Fruit fly (Drosophila melanogaster) whole organism, embryonic: ENCODE measurements around the gene mRpL15.

Experiments used
- ATbp ChIP-seq: fragments of 200-800 bp; sonication (Bioruptor generic); optimal IDR thresholded peaks from 2 replicates; lab custom pipeline; 2017; ENCODE audit warnings: missing biosample characterization, mild to moderate bottlenecking, missing genetic modification characterization, missing genetic modification reagents
- BEAF-32 ChIP-seq: fragments of 200-800 bp; sonication (Bioruptor generic); optimal IDR thresholded peaks from 3 replicates; lab custom pipeline; 2017; ENCODE audit warnings: missing biosample characterization, missing genetic modification characterization, mild to moderate bottlenecking, moderate library complexity, missing genetic modification reagents
- BtbVII ChIP-seq: fragments of 200-800 bp; sonication (Bioruptor generic); optimal IDR thresholded peaks from 3 replicates; lab custom pipeline; 2017; ENCODE audit warnings: missing biosample characterization, mild to moderate bottlenecking, missing genetic modification characterization
- C15 ChIP-seq: fragments of 200-800 bp; sonication (Bioruptor generic); IDR thresholded peaks from 3 replicates; pipeline ENCODE4 v1.3.6; 2022; ENCODE audit warnings: missing biosample characterization, missing genetic modification characterization
- CG10274 ChIP-seq: fragments of 200-800 bp; sonication (Bioruptor generic); optimal IDR thresholded peaks from 3 replicates; lab custom pipeline; 2017; ENCODE audit warnings: missing biosample characterization, mild to moderate bottlenecking, missing genetic modification characterization
- CG10366 ChIP-seq: fragments of 200-800 bp; sonication (Bioruptor generic); IDR thresholded peaks from 2 replicates; pipeline ENCODE4 v1.3.6; 2022; ENCODE audit warnings: missing biosample characterization, missing genetic modification characterization
- CG10431 ChIP-seq: fragments of 200-800 bp; sonication (Bioruptor generic); optimal IDR thresholded peaks from 3 replicates; lab custom pipeline; 2018; ENCODE audit warnings: missing biosample characterization, mild to moderate bottlenecking, missing genetic modification characterization
- CG10543 ChIP-seq: fragments of 200-800 bp; sonication (Bioruptor generic); optimal IDR thresholded peaks from 3 replicates; lab custom pipeline; 2017; ENCODE audit warnings: missing biosample characterization, mild to moderate bottlenecking, missing genetic modification characterization, moderate library complexity
- CG10654 ChIP-seq: fragments of 200-800 bp; sonication (Bioruptor generic); optimal IDR thresholded peaks from 2 replicates; lab custom pipeline; 2016; ENCODE audit warnings: missing biosample characterization, missing genetic modification characterization
- CG11398 ChIP-seq: fragments of 200-800 bp; sonication (Bioruptor generic); optimal IDR thresholded peaks from 2 replicates; lab custom pipeline; 2016; ENCODE audit warnings: missing biosample characterization, missing genetic modification characterization
- CG12659 ChIP-seq: fragments of 200-800 bp; sonication (Bioruptor generic); optimal IDR thresholded peaks from 3 replicates; lab custom pipeline; 2017; ENCODE audit warnings: mild to moderate bottlenecking, missing biosample characterization, missing genetic modification reagents, missing genetic modification characterization
- CG16815 ChIP-seq: fragments of 200-800 bp; sonication (Bioruptor generic); optimal IDR thresholded peaks from 3 replicates; lab custom pipeline; 2017; ENCODE audit warnings: missing biosample characterization, mild to moderate bottlenecking, missing genetic modification characterization
- CG16863 ChIP-seq: fragments of 200-800 bp; sonication (Bioruptor generic); optimal IDR thresholded peaks from 3 replicates; lab custom pipeline; 2016; ENCODE audit warnings: missing biosample characterization, missing genetic modification characterization
- CG17328 ChIP-seq: fragments of 200-800 bp; sonication (Bioruptor generic); IDR thresholded peaks from 2 replicates; pipeline ENCODE4 v1.3.6; 2022; ENCODE audit warnings: missing biosample characterization, missing genetic modification characterization
- CG17802 ChIP-seq: fragments of 200-800 bp; sonication (Bioruptor generic); optimal IDR thresholded peaks from 2 replicates; lab custom pipeline; 2018; ENCODE audit warnings: missing biosample characterization, mild to moderate bottlenecking, missing genetic modification characterization, moderate library complexity
- CG18011 ChIP-seq: fragments of 200-800 bp; sonication (Bioruptor generic); optimal IDR thresholded peaks from 2 replicates; lab custom pipeline; 2017; ENCODE audit warnings: missing biosample characterization, missing genetic modification characterization, mild to moderate bottlenecking, moderate library complexity, missing genotype
- CG18599 ChIP-seq: fragments of 200-800 bp; sonication (Bioruptor generic); optimal IDR thresholded peaks from 3 replicates; lab custom pipeline; 2017; ENCODE audit warnings: missing biosample characterization, missing genetic modification characterization, mild to moderate bottlenecking, moderate library complexity, missing genetic modification reagents
- CG32767 ChIP-seq: fragments of 200-800 bp; sonication (Bioruptor generic); IDR thresholded peaks from 2 replicates; pipeline ENCODE4 v1.3.6; 2022; ENCODE audit warnings: missing biosample characterization, missing genetic modification characterization
- CG4360 ChIP-seq: fragments of 200-800 bp; sonication (Bioruptor generic); IDR thresholded peaks from 2 replicates; pipeline ENCODE4 v1.3.6; 2022; ENCODE audit warnings: missing biosample characterization, missing genetic modification characterization
- CG43689 ChIP-seq: fragments of 200-800 bp; sonication (Bioruptor generic); IDR thresholded peaks from 2 replicates; pipeline ENCODE4 v1.3.6; 2022; ENCODE audit warnings: missing biosample characterization, missing genetic modification characterization
- CG4730 ChIP-seq: fragments of 200-800 bp; sonication (Bioruptor generic); IDR thresholded peaks from 2 replicates; pipeline ENCODE4 v1.3.6; 2022; ENCODE audit warnings: missing biosample characterization, missing genetic modification characterization
- CG7556 ChIP-seq: fragments of 200-800 bp; sonication (Bioruptor generic); optimal IDR thresholded peaks from 2 replicates; lab custom pipeline; 2017; ENCODE audit warnings: missing biosample characterization, mild to moderate bottlenecking, missing genetic modification characterization
- CG8478 ChIP-seq: fragments of >200 bp; optimal IDR thresholded peaks from 2 replicates; lab custom pipeline; 2018
- CG9817 ChIP-seq: fragments of 200-800 bp; sonication (Bioruptor generic); optimal IDR thresholded peaks from 2 replicates; lab custom pipeline; 2018; ENCODE audit warnings: missing biosample characterization, mild to moderate bottlenecking, missing genetic modification characterization, moderate library complexity
- Chrac-16 ChIP-seq: fragments of 200-800 bp; sonication (Bioruptor generic); optimal IDR thresholded peaks from 3 replicates; lab custom pipeline; 2016; ENCODE audit warnings: missing biosample characterization, missing genetic modification characterization
- E2f1 ChIP-seq: fragments of 200-800 bp; sonication (Bioruptor generic); IDR thresholded peaks from 2 replicates; pipeline ENCODE4 v1.3.6; 2022; ENCODE audit warnings: missing biosample characterization, missing genetic modification characterization
- Kr ChIP-seq: fragments of 200-800 bp; sonication (Bioruptor generic); optimal IDR thresholded peaks from 2 replicates; lab custom pipeline; 2017; ENCODE audit warnings: missing biosample characterization, mild to moderate bottlenecking, missing genetic modification characterization
- Med ChIP-seq: fragments of 200-800 bp; sonication (Bioruptor generic); peaks from one replicate; lab custom pipeline; 2016; ENCODE audit warnings: missing biosample characterization, missing genetic modification characterization, mild to moderate bottlenecking, inconsistent platforms, moderate library complexity
- Meics ChIP-seq: fragments of 200-800 bp; sonication (Bioruptor generic); optimal IDR thresholded peaks from 2 replicates; lab custom pipeline; 2017; ENCODE audit warnings: missing biosample characterization, mild to moderate bottlenecking, missing genetic modification characterization
- Nf-YA ChIP-seq: fragments of 200-800 bp; sonication (Bioruptor generic); IDR thresholded peaks from 2 replicates; pipeline ENCODE4 v1.3.6; 2022; ENCODE audit warnings: missing biosample characterization, missing genetic modification characterization
- Rx ChIP-seq: fragments of 200-800 bp; sonication (Bioruptor generic); IDR thresholded peaks from 2 replicates; pipeline ENCODE4 v1.3.6; 2022; ENCODE audit warnings: missing biosample characterization, missing genetic modification characterization
- Six4 ChIP-seq: fragments of 200-800 bp; sonication (Bioruptor generic); optimal IDR thresholded peaks from 2 replicates; lab custom pipeline; 2016; ENCODE audit warnings: missing biosample characterization, missing genetic modification characterization
- Trl ChIP-seq, 3 experiments: fragments of >200 bp in 2 of 3; fragments of 200-800 bp in 1 of 3; sonication (Bioruptor generic) in 1 of 3; optimal IDR thresholded peaks; 2 replicates in 1 of 3; 3 replicates in 2 of 3; lab custom pipeline; 2016 to 2017; ENCODE audit warnings: missing biosample characterization in 1 of 3, missing genetic modification characterization in 1 of 3
- caup ChIP-seq: fragments of 200-800 bp; sonication (Bioruptor generic); optimal IDR thresholded peaks from 3 replicates; lab custom pipeline; 2017; ENCODE audit warnings: missing biosample characterization, mild to moderate bottlenecking, missing genetic modification characterization, moderate library complexity; ENCODE audit not compliant: severe bottlenecking
- ci ChIP-seq: fragments of 200-800 bp; sonication (Bioruptor generic); IDR thresholded peaks from 3 replicates; pipeline ENCODE4 v1.3.6; 2022; ENCODE audit warnings: missing biosample characterization, missing genetic modification characterization
- corto ChIP-seq: fragments of 200-800 bp; sonication (Bioruptor generic); optimal IDR thresholded peaks from 2 replicates; lab custom pipeline; 2016; ENCODE audit warnings: missing biosample characterization, mild to moderate bottlenecking, missing genetic modification characterization, moderate library complexity
- dpn ChIP-seq, 2 experiments: fragments of 200-800 bp; sonication (Bioruptor generic); optimal IDR thresholded peaks; 3 replicates each; lab custom pipeline; 2016; ENCODE audit warnings: missing biosample characterization in 2 of 2, missing genetic modification characterization in 2 of 2
- emc ChIP-seq: fragments of 200-800 bp; sonication (Bioruptor generic); optimal IDR thresholded peaks from 2 replicates; lab custom pipeline; 2016; ENCODE audit warnings: missing biosample characterization, missing genetic modification characterization
- exex ChIP-seq: fragments of 200-800 bp; sonication (Bioruptor generic); optimal IDR thresholded peaks from 4 replicates; lab custom pipeline; 2018; ENCODE audit warnings: missing biosample characterization, mild to moderate bottlenecking, missing genetic modification characterization, moderate library complexity
- fd96Cb ChIP-seq: fragments of 200-800 bp; sonication (Bioruptor generic); optimal IDR thresholded peaks from 2 replicates; lab custom pipeline; 2018; ENCODE audit warnings: missing biosample characterization, mild to moderate bottlenecking, missing genetic modification characterization, moderate library complexity
- fu2 ChIP-seq: fragments of 200-800 bp; sonication (Bioruptor generic); optimal IDR thresholded peaks from 2 replicates; lab custom pipeline; 2016; ENCODE audit warnings: missing biosample characterization, missing genetic modification characterization
- hbn ChIP-seq: fragments of 200-800 bp; sonication (Bioruptor generic); IDR thresholded peaks from 2 replicates; pipeline ENCODE4 v1.3.6; 2022; ENCODE audit warnings: missing biosample characterization, missing genetic modification characterization; ENCODE audit not compliant: partially characterized antibody
- lbe ChIP-seq: fragments of 200-800 bp; sonication (Bioruptor generic); optimal IDR thresholded peaks from 2 replicates; lab custom pipeline; 2016; ENCODE audit warnings: missing biosample characterization, mild to moderate bottlenecking, missing genetic modification characterization
- pfk ChIP-seq: fragments of 200-800 bp; sonication (Bioruptor generic); optimal IDR thresholded peaks from 2 replicates; lab custom pipeline; 2018; ENCODE audit warnings: missing biosample characterization, mild to moderate bottlenecking, missing genetic modification characterization, moderate library complexity
- run ChIP-seq: fragments of 200-800 bp; sonication (Bioruptor generic); optimal IDR thresholded peaks from 3 replicates; lab custom pipeline; 2018; ENCODE audit warnings: missing biosample characterization, mild to moderate bottlenecking, missing genetic modification characterization
- slbo ChIP-seq: fragments of 200-800 bp; sonication (Bioruptor generic); IDR thresholded peaks from 2 replicates; pipeline ENCODE4 v1.3.6; 2022; ENCODE audit warnings: missing biosample characterization, missing genetic modification characterization
- tap ChIP-seq: fragments of 200-800 bp; optimal IDR thresholded peaks from 3 replicates; lab custom pipeline; 2019; ENCODE audit warnings: missing biosample characterization, mild to moderate bottlenecking, missing genetic modification characterization, moderate library complexity
- tgo ChIP-seq: fragments of 200-800 bp; sonication (Bioruptor generic); IDR thresholded peaks from 3 replicates; pipeline ENCODE4 v1.3.6; 2022; ENCODE audit warnings: missing biosample characterization, missing genetic modification characterization
- ttk ChIP-seq: fragments of 200-800 bp; sonication (Bioruptor generic); IDR thresholded peaks from 2 replicates; pipeline ENCODE4 v2.1.2; 2022; ENCODE audit warnings: missing biosample characterization, missing genetic modification characterization
- wek ChIP-seq: fragments of 200-800 bp; sonication (Bioruptor generic); optimal IDR thresholded peaks from 3 replicates; lab custom pipeline; 2018; ENCODE audit warnings: missing biosample characterization, mild to moderate bottlenecking, missing genetic modification characterization, moderate library complexity

Gene mRpL15

DNA sequence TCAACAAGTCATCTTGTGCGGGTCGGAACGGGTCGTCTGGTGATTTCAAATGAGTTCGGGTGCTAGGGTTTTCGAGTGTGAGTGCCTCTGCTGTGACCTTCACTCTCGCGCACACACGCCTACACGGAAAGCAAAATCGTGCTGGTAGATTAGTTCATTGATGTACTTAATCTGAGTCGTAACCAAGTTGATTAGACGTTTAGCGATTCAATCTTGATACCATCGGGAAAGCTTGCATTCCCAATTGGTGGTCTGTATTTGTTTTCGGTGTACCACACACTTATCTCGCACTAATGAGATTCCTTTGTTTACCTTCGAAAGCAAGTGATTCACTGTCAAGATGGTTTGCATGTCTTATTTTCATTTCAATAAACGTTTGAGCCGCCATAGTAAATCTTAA is 47.0 kb downstream of the mRpL15 start (continued):
- TF ChIP-seq CG11398 (GFP tag; lab: Kevin White, UChicago) (no peak), CG12659 (peak; percentile 22), CG4360 (GFP tag; lab: Robert Waterston, UW) (no peak), C15 (GFP tag; lab: Robert Waterston, UW) (no peak), CG10654 (GFP tag; lab: Kevin White, UChicago) (peak; percentile 24), tap (no peak), CG7556 (GFP tag; lab: Kevin White, UChicago) (peak; percentile 4), CG10366 (peak; percentile 13; the same call in 1 of the 2 replicates), run (no peak), CG18599 (GFP tag; lab: Kevin White, UChicago) (peak; percentile 61), Meics (GFP tag; lab: Kevin White, UChicago) (peak; percentile 46), hbn (GFP tag; lab: Robert Waterston, UW) (no peak), CG32767 (no peak), CG16815 (GFP tag; lab: Kevin White, UChicago) (no peak), Med (GFP tag; lab: Kevin White, UChicago) (peak; percentile 92), CG10543 (GFP tag; lab: Kevin White, UChicago) (no peak), Chrac-16 (GFP tag; lab: Kevin White, UChicago) (no peak), Rx (GFP tag; lab: Robert Waterston, UW) (0 out of 2 replicates have a peak, but pooled peaks have one; percentile 21), emc (GFP tag; lab: Kevin White, UChicago) (no peak), caup (GFP tag; lab: Kevin White, UChicago) (peak; percentile 50), fd96Cb (no peak), CG10431 (GFP tag; lab: Kevin White, UChicago) (no peak), pfk (no peak), lbe (GFP tag; lab: Kevin White, UChicago) (no peak), CG18011 (GFP tag; lab: Kevin White, UChicago) (no peak), BtbVII (GFP tag; lab: Kevin White, UChicago) (peak; percentile 37), CG4730 (GFP tag; lab: Robert Waterston, UW) (peak; percentile 41; the same call in 1 of the 2 replicates), fu2 (GFP tag; lab: Kevin White, UChicago) (no peak), E2f1 (GFP tag; lab: Robert Waterston, UW) (no peak; the same call in 1 of the 2 replicates), BEAF-32 (no peak), CG17802 (no peak), CG43689 (GFP tag; lab: Robert Waterston, UW) (peak; percentile 24; the same call in 1 of the 2 replicates), CG9817 (peak; percentile 8), exex (tag; lab: Kevin White, UChicago) (peak; percentile 86), ttk (GFP tag; lab: Robert Waterston, UW) (0 out of 2 replicates have a peak, but pooled peaks have one; percentile 16), Trl (optimal IDR thresholded peaks at IDR 0.05; lab: Kevin White, UChicago) (no peak), Trl (GFP tag; optimal IDR thresholded peaks at IDR 0.05; lab: Kevin White, UChicago) (peak; percentile 31), tgo (GFP tag; lab: Robert Waterston, UW) (peak; percentile 51; the same call in 1 of the 3 replicates), CG10274 (GFP tag; lab: Kevin White, UChicago) (no peak), dpn (GFP tag; optimal IDR thresholded peaks at IDR 0.05; lab: Kevin White, UChicago) (peak; percentile 20 to 60), CG16863 (GFP tag; lab: Kevin White, UChicago) (no peak), corto (GFP tag; lab: Kevin White, UChicago) (no peak), wek (GFP tag; lab: Kevin White, UChicago) (no peak), CG8478 (lab: Kevin White, UChicago) (no peak), ATbp (GFP tag; lab: Kevin White, UChicago) (no peak), ci (GFP tag; lab: Robert Waterston, UW) (peak; percentile 27; the same call in 1 of the 3 replicates), Six4 (GFP tag; lab: Kevin White, UChicago) (no peak), slbo (GFP tag; lab: Robert Waterston, UW) (peak; percentile 57), CG17328 (GFP tag; lab: Robert Waterston, UW) (peak; percentile 39; the same call in 1 of the 2 replicates), Nf-YA (GFP tag; lab: Robert Waterston, UW) (no peak), Kr (GFP tag; lab: Kevin White, UChicago) (no peak)
